Fruit fly (Drosophila melanogaster): ENCODE results near the gene CG18170.

Gene CG18170

dm6 chr3L:1609611-1610010 lies 6.9 kb downstream of the CG18170 start (continued):
- TF ChIP-seq pum (GFP tag; optimal IDR thresholded peaks at IDR 0.05) (no peak), CG18011 (GFP tag; optimal IDR thresholded peaks at IDR 0.05) (no peak), nerfin-2 (GFP tag; IDR thresholded peaks at IDR 0.05; ENCODE audit: partially characterized antibody) (no peak), Hr3 (GFP tag; optimal IDR thresholded peaks at IDR 0.05) (no peak), CG7987 (GFP tag; optimal IDR thresholded peaks at IDR 0.05) (no peak), CG9797 (GFP tag; optimal IDR thresholded peaks at IDR 0.05) (no peak), inv (GFP tag; IDR thresholded peaks at IDR 0.05; ENCODE audit: partially characterized antibody) (no peak), en (GFP tag; optimal IDR thresholded peaks at IDR 0.05) (no peak), BtbVII (GFP tag; optimal IDR thresholded peaks at IDR 0.05) (peak; percentile 52), CG32532 (GFP tag; IDR thresholded peaks at IDR 0.05) (peak; percentile 66; the same call in 1 of the 2 replicates), dimm (GFP tag; IDR thresholded peaks at IDR 0.05) (no peak), emc (GFP tag; optimal IDR thresholded peaks at IDR 0.05) (no peak), CG14667 (GFP tag; IDR thresholded peaks at IDR 0.05) (peak; percentile 10; the same call in 1 of the 2 replicates), D (optimal IDR thresholded peaks at IDR 0.05) (no peak), D (GFP tag; optimal IDR thresholded peaks at IDR 0.05) (no peak), CG12219 (GFP tag; optimal IDR thresholded peaks at IDR 0.05) (no peak), CG15011 (GFP tag; optimal IDR thresholded peaks at IDR 0.05) (no peak), B-H2 (GFP tag; optimal IDR thresholded peaks at IDR 0.05) (no peak), ash1 (GFP tag; optimal IDR thresholded peaks at IDR 0.05) (no peak), CG17328 (GFP tag; IDR thresholded peaks at IDR 0.05) (0 out of 2 replicates have a peak, but pooled peaks have one; percentile 20), Fer2 (tag; optimal IDR thresholded peaks at IDR 0.05) (no peak), Ets97D (GFP tag; optimal IDR thresholded peaks at IDR 0.05) (no peak), CG31365 (tag; optimal IDR thresholded peaks at IDR 0.05) (no peak), Aef1 (GFP tag; IDR thresholded peaks at IDR 0.05) (peak; percentile 31; the same call in 1 of the 3 replicates), ci (GFP tag; IDR thresholded peaks at IDR 0.05) (no peak), CG13775 (GFP tag; optimal IDR thresholded peaks at IDR 0.05) (peak; percentile 46), hkb (optimal IDR thresholded peaks at IDR 0.05) (no peak), hkb (GFP tag; IDR thresholded peaks at IDR 0.05) (peak; percentile 34; the same call in 1 of the 2 replicates), mirr (GFP tag; optimal IDR thresholded peaks at IDR 0.05) (no peak), CG10565 (GFP tag; optimal IDR thresholded peaks at IDR 0.05) (no peak), ssp (GFP tag; IDR thresholded peaks at IDR 0.05) (no peak), ase (GFP tag; IDR thresholded peaks at IDR 0.05) (no peak), Dbx (GFP tag; IDR thresholded peaks at IDR 0.05) (peak; percentile 79), aop (GFP tag; IDR thresholded peaks at IDR 0.05) (no peak), CG10959 (GFP tag; IDR thresholded peaks at IDR 0.05) (no peak), dmrt99B (tag; optimal IDR thresholded peaks at IDR 0.05) (no peak), hb (GFP tag; IDR thresholded peaks at IDR 0.05; ENCODE audit: partially characterized antibody) (no peak), CG17385 (GFP tag; optimal IDR thresholded peaks at IDR 0.05) (peak; percentile 9), CG4820 (GFP tag; optimal IDR thresholded peaks at IDR 0.05) (no peak), Usf (GFP tag; optimal IDR thresholded peaks at IDR 0.05) (no peak), CG34224 (GFP tag; IDR thresholded peaks at IDR 0.05; ENCODE audit: partially characterized antibody) (no peak), Oaz (GFP tag; IDR thresholded peaks at IDR 0.05) (no peak), kay (GFP tag; optimal IDR thresholded peaks at IDR 0.05) (no peak), Hr39 (optimal IDR thresholded peaks at IDR 0.05) (no peak), bcd (GFP tag; optimal IDR thresholded peaks at IDR 0.05) (peak; percentile 27), CG1647 (GFP tag; optimal IDR thresholded peaks at IDR 0.05) (no peak), Lhr (GFP tag; optimal IDR thresholded peaks at IDR 0.05) (no peak), CG31224 (GFP tag; IDR thresholded peaks at IDR 0.05) (peak; percentile 57), CkIIα-i1 (GFP tag; IDR thresholded peaks at IDR 0.05) (no peak), Ets65A (GFP tag) (peak; percentile 94), ham (GFP tag; IDR thresholded peaks at IDR 0.05) (no peak), corto (GFP tag; optimal IDR thresholded peaks at IDR 0.05) (no peak), zen2 (GFP tag; IDR thresholded peaks at IDR 0.05; ENCODE audit: partially characterized antibody) (no peak)

All from whole organism, embryonic.